Worm (Caenorhabditis elegans) whole organism, midembryonic: Measurements from ENCODE around the gene H11E01.2.

Experiments used
- klf-2 ChIP-seq: fragments of 200-800 bp; sonication (Bioruptor generic); conservative IDR thresholded peaks from 2 replicates; pipeline ENCODE4 v1.3.6; 2022; ENCODE audit warnings: missing genetic modification reagents, missing genetic modification characterization, missing compliant biosample characterization
- ref-1 ChIP-seq: fragments of 200-800 bp; sonication (Bioruptor generic); conservative IDR thresholded peaks from 2 replicates; pipeline ENCODE4 v1.3.6; 2022; ENCODE audit warnings: missing genetic modification reagents, missing genetic modification characterization, missing compliant biosample characterization
- ztf-23 ChIP-seq: fragments of 200-800 bp; sonication (Bioruptor generic); IDR thresholded peaks from 2 replicates; pipeline ENCODE4 v1.3.6; 2022; ENCODE audit warnings: missing genetic modification reagents, missing genetic modification characterization, missing compliant biosample characterization

- no peak for TF ChIP-seq ztf-23 (GFP tag; lab: Robert Waterston, UW)
- TF ChIP-seq klf-2 (GFP tag; lab: Robert Waterston, UW) = no peak
- no peak for TF ChIP-seq ref-1 (GFP tag; lab: Robert Waterston, UW)
Measured at ce11 chrX:1664925-1665324, 44.1 kb downstream of the H11E01.2 start, which contains the start of gene R09H3.2.
